Worm (Caenorhabditis elegans) whole organism, young adult: ENCODE results near the gene M03C11.6.

ENCODE experiments used
- B0261.1 ChIP-seq: sonication (generic microtip); optimal IDR thresholded peaks from 2 replicates; lab custom pipeline; 2016; ENCODE audit warnings: mild to moderate bottlenecking, missing genetic modification characterization, moderate library complexity, missing compliant biosample characterization
- F10E7.11 ChIP-seq: sonication (generic microtip); optimal IDR thresholded peaks from 2 replicates; lab custom pipeline; 2017; ENCODE audit warnings: mild to moderate bottlenecking, missing genetic modification characterization, moderate library complexity, missing compliant biosample characterization
- F22D6.2 ChIP-seq: sonication (generic microtip); optimal IDR thresholded peaks from 2 replicates; lab custom pipeline; 2016; ENCODE audit warnings: mild to moderate bottlenecking, missing genetic modification characterization, missing compliant biosample characterization
- F23B12.7 ChIP-seq: sonication (generic microtip); optimal IDR thresholded peaks from 2 replicates; lab custom pipeline; 2017; ENCODE audit warnings: missing genetic modification characterization, mild to moderate bottlenecking, missing compliant biosample characterization, antibody characterized with exemption, moderate library complexity; ENCODE audit not compliant: insufficient read depth
- F33H1.4 ChIP-seq: fragments of 200-800 bp; sonication (Bioruptor generic); IDR thresholded peaks from 2 replicates; pipeline ENCODE4 v1.3.6; 2022; ENCODE audit warnings: missing genetic modification reagents, missing genetic modification characterization, missing compliant biosample characterization
- F55B11.4 ChIP-seq: sonication (generic microtip); optimal IDR thresholded peaks from 2 replicates; lab custom pipeline; 2016; ENCODE audit warnings: missing compliant biosample characterization, missing genetic modification characterization, borderline replicate concordance; ENCODE audit not compliant: insufficient read depth
- F57A8.1 ChIP-seq: fragments of 200-800 bp; sonication (Bioruptor generic); optimal IDR thresholded peaks from 2 replicates; lab custom pipeline; 2018; ENCODE audit warnings: mild to moderate bottlenecking, missing genetic modification characterization, moderate library complexity, missing compliant biosample characterization
- F57C9.4 ChIP-seq: sonication (generic microtip); optimal IDR thresholded peaks from 2 replicates; lab custom pipeline; 2017; ENCODE audit warnings: mild to moderate bottlenecking, missing genetic modification characterization, missing compliant biosample characterization
- K12H6.12 ChIP-seq: fragments of 200-800 bp; sonication (Bioruptor generic); optimal IDR thresholded peaks from 2 replicates; lab custom pipeline; 2018; ENCODE audit warnings: mild to moderate bottlenecking, missing genetic modification characterization, missing compliant biosample characterization
- T07F8.4 ChIP-seq: sonication (generic microtip); optimal IDR thresholded peaks from 2 replicates; lab custom pipeline; 2016; ENCODE audit warnings: mild to moderate bottlenecking, missing genetic modification characterization, moderate library complexity, missing compliant biosample characterization
- Y53G8AR.9 ChIP-seq: fragments of 200-800 bp; sonication (Bioruptor generic); conservative IDR thresholded peaks from 2 replicates; pipeline ENCODE4 v1.3.6; 2022; ENCODE audit warnings: missing genetic modification reagents, missing genetic modification characterization, missing compliant biosample characterization
- Y56A3A.18 ChIP-seq: fragments of 200-800 bp; sonication (Bioruptor generic); IDR thresholded peaks from 2 replicates; pipeline ENCODE4 v1.3.6; 2022; ENCODE audit warnings: missing genetic modification reagents, missing genetic modification characterization, missing compliant biosample characterization
- Y79H2A.3 ChIP-seq: fragments of 200-800 bp; sonication (Bioruptor generic); conservative IDR thresholded peaks from 2 replicates; pipeline ENCODE4 v1.3.6; 2022; ENCODE audit warnings: missing genetic modification reagents, missing genetic modification characterization, missing compliant biosample characterization
- athp-1 ChIP-seq: sonication (generic microtip); optimal IDR thresholded peaks from 2 replicates; lab custom pipeline; 2017; ENCODE audit warnings: mild to moderate bottlenecking, missing genetic modification characterization, missing compliant biosample characterization
- attf-3 ChIP-seq: fragments of 200-800 bp; sonication (Bioruptor generic); conservative IDR thresholded peaks from 2 replicates; pipeline ENCODE4 v1.3.6; 2022; ENCODE audit warnings: missing genetic modification reagents, missing genetic modification characterization, missing compliant biosample characterization
- bed-1 ChIP-seq: fragments of 200-800 bp; sonication (Bioruptor generic); IDR thresholded peaks from 2 replicates; pipeline ENCODE4 v1.3.6; 2022; ENCODE audit warnings: missing genetic modification reagents, missing genetic modification characterization, missing compliant biosample characterization
- cebp-1 ChIP-seq, 2 experiments: fragments of 200-800 bp in 1 of 2; sonication (Bioruptor generic) in 1 of 2; sonication (generic microtip) in 1 of 2; IDR thresholded peaks in 1 of 2; optimal IDR thresholded peaks in 1 of 2; 2 replicates each; pipeline versions ENCODE4 v1.3.6 to Lab custom; 2017 to 2022; ENCODE audit warnings: missing compliant biosample characterization in 2 of 2, missing genetic modification characterization in 2 of 2, mild to moderate bottlenecking in 1 of 2, missing genetic modification reagents in 1 of 2, moderate library complexity in 1 of 2
- die-1 ChIP-seq: sonication (generic microtip); optimal IDR thresholded peaks from 2 replicates; lab custom pipeline; 2016; ENCODE audit warnings: missing genotype, mild to moderate bottlenecking, missing genetic modification characterization, missing compliant biosample characterization
- dox-1 ChIP-seq: fragments of 200-800 bp; sonication (Bioruptor generic); IDR thresholded peaks from 2 replicates; pipeline ENCODE4 v1.3.6; 2022; ENCODE audit warnings: missing genetic modification reagents, missing genetic modification characterization, missing compliant biosample characterization
- efl-1 ChIP-seq: fragments of 150-350 bp; optimal IDR thresholded peaks from 2 replicates; lab custom pipeline; 2014; ENCODE audit warnings: missing biosample characterization, missing genetic modification reagents, missing genetic modification characterization
- egrh-3 ChIP-seq: fragments of 200-800 bp; sonication (Bioruptor generic); IDR thresholded peaks from 2 replicates; pipeline ENCODE4 v1.3.6; 2022; ENCODE audit warnings: missing genetic modification reagents, missing genetic modification characterization, missing compliant biosample characterization
- ets-4 ChIP-seq: fragments of 200-800 bp; sonication (Bioruptor generic); optimal IDR thresholded peaks from 2 replicates; lab custom pipeline; 2018; ENCODE audit warnings: mild to moderate bottlenecking, missing genetic modification characterization, missing compliant biosample characterization
- fkh-3 ChIP-seq: sonication (generic microtip); optimal IDR thresholded peaks from 2 replicates; lab custom pipeline; 2016; ENCODE audit warnings: mild to moderate bottlenecking, missing genetic modification characterization, missing compliant biosample characterization
- gei-17 ChIP-seq: fragments of 200-800 bp; sonication (Bioruptor generic); optimal IDR thresholded peaks from 2 replicates; lab custom pipeline; 2018; ENCODE audit warnings: mild to moderate bottlenecking, missing genetic modification characterization, missing compliant biosample characterization
- hlh-12 ChIP-seq: sonication (generic microtip); optimal IDR thresholded peaks from 2 replicates; lab custom pipeline; 2016; ENCODE audit warnings: missing genetic modification characterization, missing compliant biosample characterization
- lin-26 ChIP-seq: fragments of 200-800 bp; sonication (Bioruptor generic); IDR thresholded peaks from 2 replicates; pipeline ENCODE4 v1.3.6; 2022; ENCODE audit warnings: missing genetic modification reagents, missing genetic modification characterization, missing compliant biosample characterization
- lin-54 ChIP-seq: fragments of 200-800 bp; sonication (Bioruptor generic); optimal IDR thresholded peaks from 2 replicates; lab custom pipeline; 2018; ENCODE audit warnings: mild to moderate bottlenecking, missing genetic modification characterization, missing compliant biosample characterization
- madf-8 ChIP-seq: fragments of 200-800 bp; sonication (Bioruptor generic); conservative IDR thresholded peaks from 2 replicates; pipeline ENCODE4 v1.3.6; 2022; ENCODE audit warnings: missing genetic modification reagents, missing genetic modification characterization, missing compliant biosample characterization
- mcd-1 ChIP-seq: fragments of 200-800 bp; sonication (Bioruptor generic); IDR thresholded peaks from 2 replicates; pipeline ENCODE4 v1.3.6; 2022; ENCODE audit warnings: missing genetic modification reagents, missing genetic modification characterization, missing compliant biosample characterization
- nfya-1 ChIP-seq: sonication (generic microtip); optimal IDR thresholded peaks from 2 replicates; lab custom pipeline; 2017; ENCODE audit warnings: antibody characterized with exemption, missing compliant biosample characterization, missing genetic modification characterization, borderline replicate concordance; ENCODE audit not compliant: insufficient read depth
- nfya-2 ChIP-seq: fragments of 200-800 bp; sonication (Bioruptor generic); IDR thresholded peaks from 2 replicates; pipeline ENCODE4 v1.3.6; 2022; ENCODE audit warnings: missing genetic modification reagents, missing genetic modification characterization, missing compliant biosample characterization
- nhr-179 ChIP-seq: sonication (generic microtip); optimal IDR thresholded peaks from 2 replicates; lab custom pipeline; 2016; ENCODE audit warnings: mild to moderate bottlenecking, missing genetic modification characterization, missing compliant biosample characterization
- nhr-27 ChIP-seq: fragments of 200-800 bp; sonication (Bioruptor generic); optimal IDR thresholded peaks from 2 replicates; lab custom pipeline; 2018; ENCODE audit warnings: mild to moderate bottlenecking, missing genetic modification characterization, moderate library complexity, missing compliant biosample characterization
- nhr-80 ChIP-seq: sonication (generic microtip); optimal IDR thresholded peaks from 2 replicates; lab custom pipeline; 2016; ENCODE audit warnings: missing genetic modification characterization, missing compliant biosample characterization
- nhr-90 ChIP-seq: sonication (generic microtip); optimal IDR thresholded peaks from 2 replicates; lab custom pipeline; 2016; ENCODE audit warnings: missing genotype, mild to moderate bottlenecking, missing genetic modification characterization, missing compliant biosample characterization
- rpc-1 ChIP-seq, 2 experiments: fragments of 150-350 bp in 1 of 2; sonication (generic microtip) in 1 of 2; optimal IDR thresholded peaks; 2 replicates each; lab custom pipeline; 2014 to 2018; ENCODE audit warnings: missing biosample characterization in 1 of 2, missing genetic modification characterization in 1 of 2, missing genetic modification reagents in 1 of 2, missing genotype in 1 of 2
- snpc-4 ChIP-seq, 5 experiments: fragments of 150-350 bp in 1 of 5; sonication (generic microtip) in 4 of 5; optimal IDR thresholded peaks; 2 replicates each; lab custom pipeline; 2014 to 2018; ENCODE audit warnings: missing genetic modification characterization in 5 of 5, missing biosample characterization in 3 of 5, antibody characterized with exemption in 2 of 5, mild to moderate bottlenecking in 2 of 5, missing compliant biosample characterization in 2 of 5, missing genotype in 2 of 5, moderate library complexity in 2 of 5, missing genetic modification reagents in 1 of 5
- tbp1 ChIP-seq: fragments of 200-800 bp; sonication (Bioruptor generic); optimal IDR thresholded peaks from 2 replicates; lab custom pipeline; 2018; ENCODE audit warnings: mild to moderate bottlenecking, missing genetic modification characterization, missing compliant biosample characterization
- xnd-1 ChIP-seq: sonication (generic microtip); optimal IDR thresholded peaks from 2 replicates; lab custom pipeline; 2016; ENCODE audit warnings: missing genotype, missing genetic modification reagents, missing genetic modification characterization, missing compliant biosample characterization
- zim-3 ChIP-seq: sonication (generic microtip); optimal IDR thresholded peaks from 2 replicates; lab custom pipeline; 2017; ENCODE audit warnings: mild to moderate bottlenecking, missing genetic modification characterization, moderate library complexity, missing compliant biosample characterization
- ztf-18 ChIP-seq: sonication (generic microtip); optimal IDR thresholded peaks from 2 replicates; lab custom pipeline; 2016; ENCODE audit warnings: missing genotype, mild to moderate bottlenecking, missing genetic modification characterization, missing compliant biosample characterization
- ztf-3 ChIP-seq: fragments of 200-800 bp; sonication (Bioruptor generic); optimal IDR thresholded peaks from 2 replicates; lab custom pipeline; 2018; ENCODE audit warnings: mild to moderate bottlenecking, missing genetic modification characterization, missing compliant biosample characterization
- ztf-6 ChIP-seq: fragments of 200-800 bp; sonication (Bioruptor generic); IDR thresholded peaks from 2 replicates; pipeline ENCODE4 v1.3.6; 2022; ENCODE audit warnings: missing genetic modification reagents, missing genetic modification characterization, missing compliant biosample characterization

The M03C11.6 gene

ce11 chrIII:10423906-10424305, at the start of gene M03C11.6:
Gene M03C11.6 (minus strand): TSS chrIII:10424006.
- TF ChIP-seq nhr-27 (tag; lab: Kevin White, UChicago) (no peak), athp-1 (tag; lab: Kevin White, UChicago) (no peak), nhr-179 (no peak), F22D6.2 (tag; lab: Kevin White, UChicago) (no peak), F23B12.7 (no peak), T07F8.4 (tag; lab: Kevin White, UChicago) (no peak), ztf-18 (tag; lab: Kevin White, UChicago) (no peak), Y56A3A.18 (GFP tag; lab: Robert Waterston, UW) (no peak), nhr-80 (tag; lab: Kevin White, UChicago) (no peak), gei-17 (no peak), tbp1 (GFP tag; lab: Kevin White, UChicago) (no peak), attf-3 (GFP tag; lab: Robert Waterston, UW) (no peak), B0261.1 (tag; lab: Kevin White, UChicago) (no peak), nhr-90 (no peak)

ce11 chrIII:10470927-10471326, 47.1 kb upstream of the M03C11.6 start, which contains the start of gene cul-1:
Gene cul-1 (plus strand): TSS chrIII:10471237.
- TF ChIP-seq mcd-1 (GFP tag; lab: Robert Waterston, UW) (0 out of 2 replicates have a peak, but pooled peaks have one; percentile 24), F55B11.4 (tag; lab: Kevin White, UChicago) (no peak), cebp-1 (GFP tag; IDR thresholded peaks at IDR 0.05; lab: Robert Waterston, UW) (peak; percentile 68; the same call in 1 of the 2 replicates), cebp-1 (tag; optimal IDR thresholded peaks at IDR 0.05; lab: Kevin White, UChicago) (peak; percentile 88)

ce11 chrIII:10469574-10470055, 45.8 kb upstream of the M03C11.6 start, which contains the start of gene D2045.5:
Gene D2045.5 (minus strand): TSS chrIII:10469624.
- TF ChIP-seq tbp1 (GFP tag; lab: Kevin White, UChicago) (no peak), F33H1.4 (GFP tag; lab: Robert Waterston, UW) (peak; percentile 77), ets-4 (GFP tag; lab: Kevin White, UChicago) (no peak), die-1 (tag; lab: Kevin White, UChicago) (no peak), madf-8 (peak; percentile 54), T07F8.4 (tag; lab: Kevin White, UChicago) (no peak), ztf-6 (GFP tag; lab: Robert Waterston, UW) (no peak), gei-17 (no peak), egrh-3 (no peak), rpc-1 (optimal IDR thresholded peaks at IDR 0.05; lab: Kevin White, UChicago) (no peak), rpc-1 (tag; optimal IDR thresholded peaks at IDR 0.05; lab: Kevin White, UChicago) (no peak), snpc-4 (GFP tag; optimal IDR thresholded peaks at IDR 0.05; lab: Kevin White, UChicago) (no peak), snpc-4 (tag; optimal IDR thresholded peaks at IDR 0.05; lab: Kevin White, UChicago) (no peak), zim-3 (tag; lab: Kevin White, UChicago) (no peak), lin-26 (GFP tag; lab: Robert Waterston, UW) (no peak), efl-1 (peak; percentile 33), Y79H2A.3 (GFP tag; lab: Robert Waterston, UW) (no peak), nfya-2 (GFP tag; lab: Robert Waterston, UW) (no peak), bed-1 (GFP tag; lab: Robert Waterston, UW) (no peak), K12H6.12 (no peak), fkh-3 (tag; lab: Kevin White, UChicago) (no peak), xnd-1 (tag; lab: Kevin White, UChicago) (peak; percentile 70), lin-54 (GFP tag; lab: Kevin White, UChicago) (no peak), F57A8.1 (GFP tag; lab: Kevin White, UChicago) (no peak), ztf-3 (GFP tag; lab: Kevin White, UChicago) (no peak), nfya-1 (tag; lab: Kevin White, UChicago) (no peak), Y53G8AR.9 (GFP tag; lab: Robert Waterston, UW) (no peak), F22D6.2 (tag; lab: Kevin White, UChicago) (no peak), Y56A3A.18 (GFP tag; lab: Robert Waterston, UW) (no peak), hlh-12 (tag; lab: Kevin White, UChicago) (no peak), F57C9.4 (tag; lab: Kevin White, UChicago) (no peak), dox-1 (GFP tag; lab: Robert Waterston, UW) (no peak), F10E7.11 (tag; lab: Kevin White, UChicago) (no peak), nhr-179 (no peak)
